Fruit fly (Drosophila melanogaster) whole organism, adult: ENCODE measurements around the gene CG42711.

ENCODE experiments used
- CG11617 ChIP-seq: fragments of 200-800 bp; sonication (Bioruptor generic); optimal IDR thresholded peaks from 2 replicates; lab custom pipeline; 2017; ENCODE audit warnings: mild to moderate bottlenecking, missing biosample characterization, missing genetic modification reagents, missing genetic modification characterization
- CG12768 ChIP-seq: fragments of 200-800 bp; sonication (Bioruptor generic); optimal IDR thresholded peaks from 2 replicates; lab custom pipeline; 2017; ENCODE audit warnings: missing biosample characterization, missing genetic modification characterization, mild to moderate bottlenecking, moderate library complexity, missing genetic modification reagents
- CG14711 ChIP-seq: fragments of 200-800 bp; sonication (Bioruptor generic); optimal IDR thresholded peaks from 2 replicates; lab custom pipeline; 2018; ENCODE audit warnings: missing biosample characterization, mild to moderate bottlenecking, missing genetic modification characterization, moderate library complexity
- CG1620 ChIP-seq: fragments of 200-800 bp; sonication (Bioruptor generic); optimal IDR thresholded peaks from 2 replicates; lab custom pipeline; 2016; ENCODE audit warnings: missing biosample characterization, missing genetic modification characterization
- CG33017 ChIP-seq: fragments of 200-800 bp; sonication (Bioruptor generic); optimal IDR thresholded peaks from 2 replicates; lab custom pipeline; 2018; ENCODE audit warnings: missing biosample characterization, mild to moderate bottlenecking, missing genetic modification characterization, moderate library complexity
- CG5204 ChIP-seq: fragments of 200-800 bp; sonication (Bioruptor generic); optimal IDR thresholded peaks from 2 replicates; lab custom pipeline; 2016; ENCODE audit warnings: missing biosample characterization, missing genetic modification characterization
- CG7045 ChIP-seq: fragments of 200-800 bp; sonication (Bioruptor generic); optimal IDR thresholded peaks from 2 replicates; lab custom pipeline; 2017; ENCODE audit warnings: missing biosample characterization, mild to moderate bottlenecking, missing genetic modification characterization
- CG7101 ChIP-seq: fragments of 200-800 bp; sonication (Bioruptor generic); optimal IDR thresholded peaks from 2 replicates; lab custom pipeline; 2018; ENCODE audit warnings: missing biosample characterization, mild to moderate bottlenecking, missing genetic modification characterization, moderate library complexity
- Clk ChIP-seq: fragments of 200-800 bp; sonication (Bioruptor generic); optimal IDR thresholded peaks from 2 replicates; lab custom pipeline; 2017; ENCODE audit warnings: missing biosample characterization, missing genetic modification characterization
- Crg-1 ChIP-seq: fragments of 200-800 bp; sonication (Bioruptor generic); optimal IDR thresholded peaks from 2 replicates; lab custom pipeline; 2016; ENCODE audit warnings: missing biosample characterization, missing genetic modification characterization
- Hr96 ChIP-seq: fragments of 200-800 bp; sonication (Bioruptor generic); optimal IDR thresholded peaks from 2 replicates; lab custom pipeline; 2016; ENCODE audit warnings: missing biosample characterization, missing genetic modification characterization
- Mnt ChIP-seq: fragments of 200-800 bp; sonication (Bioruptor generic); optimal IDR thresholded peaks from 2 replicates; lab custom pipeline; 2016; ENCODE audit warnings: missing biosample characterization, mild to moderate bottlenecking, missing genetic modification characterization
- bab1 ChIP-seq: fragments of 200-800 bp; sonication (Bioruptor generic); optimal IDR thresholded peaks from 3 replicates; lab custom pipeline; 2019; ENCODE audit warnings: missing biosample characterization, mild to moderate bottlenecking, missing genetic modification characterization, moderate library complexity
- cic ChIP-seq: fragments of 200-800 bp; sonication (Bioruptor generic); optimal IDR thresholded peaks from 2 replicates; lab custom pipeline; 2017; ENCODE audit warnings: missing biosample characterization, mild to moderate bottlenecking, missing genetic modification characterization, moderate library complexity
- cnc ChIP-seq, 2 experiments: fragments of >200 bp; optimal IDR thresholded peaks; 2 replicates each; lab custom pipeline; 2017
- kay ChIP-seq: fragments of 200-800 bp; sonication (Bioruptor generic); peaks from one replicate; lab custom pipeline; 2016; ENCODE audit warnings: missing biosample characterization, missing genetic modification characterization, borderline replicate concordance
- ovo ChIP-seq: fragments of 200-800 bp; sonication (Bioruptor generic); optimal IDR thresholded peaks from 2 replicates; lab custom pipeline; 2016; ENCODE audit warnings: missing biosample characterization, missing genetic modification characterization
- pad ChIP-seq: fragments of 200-800 bp; sonication (Bioruptor generic); optimal IDR thresholded peaks from 3 replicates; lab custom pipeline; 2017; ENCODE audit warnings: missing biosample characterization, missing genetic modification characterization, mild to moderate bottlenecking, moderate library complexity, missing genetic modification reagents
- tj ChIP-seq: fragments of 200-800 bp; sonication (Bioruptor generic); optimal IDR thresholded peaks from 3 replicates; lab custom pipeline; 2017; ENCODE audit warnings: missing biosample characterization, mild to moderate bottlenecking, missing genetic modification characterization, moderate library complexity
- toe ChIP-seq: fragments of 200-800 bp; sonication (Bioruptor generic); optimal IDR thresholded peaks from 2 replicates; lab custom pipeline; 2016; ENCODE audit warnings: missing biosample characterization, missing genetic modification characterization

Gene CG42711

DNA sequence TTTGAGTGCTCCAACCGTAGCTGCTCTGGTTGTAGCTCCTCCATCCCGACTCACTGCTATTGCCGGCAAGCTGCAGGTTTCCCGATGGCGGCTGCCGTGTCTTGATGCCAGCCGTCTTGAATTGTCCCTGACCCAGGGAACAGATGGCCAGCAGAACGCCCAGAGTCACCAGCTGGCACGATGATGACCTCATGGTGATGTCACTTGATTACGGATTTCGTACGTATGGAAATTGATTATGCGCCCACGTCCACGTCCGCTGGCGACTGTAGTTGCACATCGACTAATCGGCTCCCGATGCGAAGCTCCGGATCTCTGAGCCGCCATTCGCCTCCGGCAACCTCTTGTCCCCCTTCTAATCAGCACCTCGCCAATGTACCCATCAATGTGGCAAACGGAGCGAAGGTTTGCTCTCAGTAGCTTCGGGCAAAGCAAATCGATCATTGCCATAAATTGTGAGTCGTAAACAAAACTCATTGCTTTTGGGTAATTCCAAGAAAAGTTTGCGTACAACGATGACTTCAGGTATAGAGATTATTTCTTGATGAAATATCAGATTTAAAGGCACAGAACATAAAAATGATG is 35.7 kb upstream of the CG42711 start, which contains the start of gene NimB2:
NimB2 (minus strand) TSS at position 287 of the 585 bp plus-strand sequence.
- TF ChIP-seq cnc (optimal IDR thresholded peaks at IDR 0.05; lab: Kevin White, UChicago) (no peak), pad (GFP tag; lab: Kevin White, UChicago) (no peak), Clk (GFP tag; lab: Kevin White, UChicago) (no peak), Mnt (GFP tag; lab: Kevin White, UChicago) (no peak), CG7101 (tag; lab: Kevin White, UChicago) (no peak), ovo (GFP tag; lab: Kevin White, UChicago) (no peak), kay (GFP tag; lab: Kevin White, UChicago) (no peak), Hr96 (GFP tag; lab: Kevin White, UChicago) (no peak), CG5204 (GFP tag; lab: Kevin White, UChicago) (no peak), CG7045 (GFP tag; lab: Kevin White, UChicago) (no peak), tj (no peak), toe (no peak), bab1 (GFP tag; lab: Kevin White, UChicago) (no peak), cic (GFP tag; lab: Kevin White, UChicago) (no peak), CG11617 (GFP tag; lab: Kevin White, UChicago) (no peak), CG33017 (no peak), Crg-1 (GFP tag; lab: Kevin White, UChicago) (no peak), CG14711 (no peak)

- TF ChIP-seq Clk (GFP tag; lab: Kevin White, UChicago): no peak
- no peak for TF ChIP-seq Hr96 (GFP tag; lab: Kevin White, UChicago)
- TF ChIP-seq cic (GFP tag; lab: Kevin White, UChicago): peak; percentile 41
- no peak for TF ChIP-seq Mnt (GFP tag; lab: Kevin White, UChicago)
- TF ChIP-seq tj: no peak
- TF ChIP-seq CG12768 (GFP tag; lab: Kevin White, UChicago): no peak
- TF ChIP-seq CG7101 (tag; lab: Kevin White, UChicago): no peak
Observed at dm6 chr2L:13963467-13964122, 32.4 kb upstream of the CG42711 start, which contains the start of gene NimB1. Gene NimB1, plus strand, starts transcription at chr2L:13963507.

- TF ChIP-seq CG14711: no peak
- TF ChIP-seq cnc (optimal IDR thresholded peaks at IDR 0.05; lab: Kevin White, UChicago): no peak
- no peak for TF ChIP-seq CG33017
- no peak for TF ChIP-seq pad (GFP tag; lab: Kevin White, UChicago)
- TF ChIP-seq CG11617 (GFP tag; lab: Kevin White, UChicago): no peak
- no peak for TF ChIP-seq cic (GFP tag; lab: Kevin White, UChicago)
Observed at dm6 chr2L:13960399-13960798, 29.2 kb upstream of the CG42711 start.

- no peak for TF ChIP-seq Mnt (GFP tag; lab: Kevin White, UChicago)
- TF ChIP-seq CG7101 (tag; lab: Kevin White, UChicago): no peak
- no peak for TF ChIP-seq cic (GFP tag; lab: Kevin White, UChicago)
- no peak for TF ChIP-seq kay (GFP tag; lab: Kevin White, UChicago)
- TF ChIP-seq CG12768 (GFP tag; lab: Kevin White, UChicago): no peak
- no peak for TF ChIP-seq CG7045 (GFP tag; lab: Kevin White, UChicago)
- TF ChIP-seq Crg-1 (GFP tag; lab: Kevin White, UChicago): no peak
- no peak for TF ChIP-seq CG33017
- no peak for TF ChIP-seq CG1620 (GFP tag; lab: Kevin White, UChicago)
- TF ChIP-seq pad (GFP tag; lab: Kevin White, UChicago): no peak
- no peak for TF ChIP-seq Hr96 (GFP tag; lab: Kevin White, UChicago)
- no peak for TF ChIP-seq cnc (optimal IDR thresholded peaks at IDR 0.05; lab: Kevin White, UChicago)
- no peak for TF ChIP-seq ovo (GFP tag; lab: Kevin White, UChicago)
- no peak for TF ChIP-seq Clk (GFP tag; lab: Kevin White, UChicago)
- TF ChIP-seq tj: no peak
- no peak for TF ChIP-seq CG5204 (GFP tag; lab: Kevin White, UChicago)
- TF ChIP-seq bab1 (GFP tag; lab: Kevin White, UChicago): no peak
- no peak for TF ChIP-seq CG14711
- no peak for TF ChIP-seq toe
Observed at dm6 chr2L:13957239-13957638, 26.1 kb upstream of the CG42711 start, which contains the start of gene NimA. Gene NimA, plus strand, starts transcription at chr2L:13957539.

dm6 chr2L:13955775-13956174 is 24.6 kb upstream of the CG42711 start:
- TF ChIP-seq pad (GFP tag; lab: Kevin White, UChicago) (no peak), cnc (optimal IDR thresholded peaks at IDR 0.05; lab: Kevin White, UChicago) (no peak), CG7101 (tag; lab: Kevin White, UChicago) (no peak), CG7045 (GFP tag; lab: Kevin White, UChicago) (no peak)

DNA sequence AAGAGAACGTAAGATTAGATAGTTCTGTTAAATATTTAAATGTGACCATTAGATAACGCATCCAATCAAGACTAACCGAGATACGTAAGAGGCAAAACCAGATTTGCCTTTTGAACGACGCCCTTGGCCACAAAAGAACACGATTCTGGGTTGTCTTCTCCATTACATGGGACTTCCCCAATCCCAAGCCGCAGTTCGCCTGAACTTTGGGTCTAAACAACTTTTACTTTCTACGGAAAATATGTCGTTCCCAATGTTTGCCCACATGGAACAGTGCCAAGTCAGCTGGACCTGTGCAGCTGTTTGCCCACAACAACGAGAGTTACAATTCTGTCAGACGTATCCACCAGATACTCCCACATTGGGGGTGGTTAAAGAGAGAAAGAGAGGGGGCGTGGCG is 18.6 kb upstream of the CG42711 start:
- TF ChIP-seq cnc (optimal IDR thresholded peaks at IDR 0.05; lab: Kevin White, UChicago): no peak
- TF ChIP-seq CG7045 (GFP tag; lab: Kevin White, UChicago): no peak
- no peak for TF ChIP-seq Hr96 (GFP tag; lab: Kevin White, UChicago)
- no peak for TF ChIP-seq CG1620 (GFP tag; lab: Kevin White, UChicago)
- TF ChIP-seq CG5204 (GFP tag; lab: Kevin White, UChicago): no peak
- TF ChIP-seq CG11617 (GFP tag; lab: Kevin White, UChicago): no peak
- no peak for TF ChIP-seq cic (GFP tag; lab: Kevin White, UChicago)
- TF ChIP-seq bab1 (GFP tag; lab: Kevin White, UChicago): no peak
- no peak for TF ChIP-seq CG33017
- TF ChIP-seq Clk (GFP tag; lab: Kevin White, UChicago): no peak
- TF ChIP-seq toe: no peak
- no peak for TF ChIP-seq CG7101 (tag; lab: Kevin White, UChicago)
- no peak for TF ChIP-seq Crg-1 (GFP tag; lab: Kevin White, UChicago)
- no peak for TF ChIP-seq kay (GFP tag; lab: Kevin White, UChicago)
- no peak for TF ChIP-seq tj
- no peak for TF ChIP-seq pad (GFP tag; lab: Kevin White, UChicago)
